Worm (Caenorhabditis elegans) whole organism, L2 larva: ENCODE results near the gene col-118.

Experiments
- C34F6.9 ChIP-seq: fragments of 150-350 bp; optimal IDR thresholded peaks from 2 replicates; lab custom pipeline; 2014; ENCODE audit warnings: missing biosample characterization, missing genetic modification characterization
- F13H6.1 ChIP-seq: sonication (generic microtip); optimal IDR thresholded peaks from 2 replicates; lab custom pipeline; 2016; ENCODE audit warnings: missing genetic modification characterization, missing compliant biosample characterization
- R02D3.7 ChIP-seq: fragments of 150-350 bp; optimal IDR thresholded peaks from 2 replicates; lab custom pipeline; 2014; ENCODE audit warnings: missing biosample characterization, missing genetic modification characterization
- Y55F3AM.14 ChIP-seq: fragments of 200-800 bp; sonication (Bioruptor generic); optimal IDR thresholded peaks from 2 replicates; lab custom pipeline; 2018; ENCODE audit warnings: mild to moderate bottlenecking, missing genetic modification characterization, missing compliant biosample characterization
- alr-1 ChIP-seq: fragments of 150-350 bp; optimal IDR thresholded peaks from 2 replicates; lab custom pipeline; 2014; ENCODE audit warnings: missing biosample characterization, missing genetic modification characterization
- aly-2 ChIP-seq: fragments of 150-350 bp; optimal IDR thresholded peaks from 2 replicates; lab custom pipeline; 2014; ENCODE audit warnings: missing biosample characterization, missing genetic modification characterization
- blmp-1 ChIP-seq: sonication (generic microtip); optimal IDR thresholded peaks from 2 replicates; lab custom pipeline; 2017; ENCODE audit warnings: missing genetic modification characterization, mild to moderate bottlenecking, missing compliant biosample characterization, antibody characterized with exemption, moderate library complexity; ENCODE audit not compliant: insufficient read depth
- ceh-16 ChIP-seq: fragments of 150-350 bp; optimal IDR thresholded peaks from 2 replicates; lab custom pipeline; 2014; ENCODE audit warnings: missing biosample characterization, missing genetic modification characterization
- crh-2 ChIP-seq: sonication (generic microtip); optimal IDR thresholded peaks from 2 replicates; lab custom pipeline; 2017; ENCODE audit warnings: missing biosample characterization, missing genetic modification characterization
- dmd-4 ChIP-seq: sonication (generic microtip); optimal IDR thresholded peaks from 2 replicates; lab custom pipeline; 2017; ENCODE audit warnings: missing biosample characterization, missing genetic modification characterization
- egl-27 ChIP-seq: sonication (generic microtip); optimal IDR thresholded peaks from 3 replicates; lab custom pipeline; 2017; ENCODE audit warnings: missing biosample characterization, missing genetic modification reagents, missing genetic modification characterization
- elt-1 ChIP-seq: fragments of 150-350 bp; optimal IDR thresholded peaks from 2 replicates; lab custom pipeline; 2014; ENCODE audit warnings: missing biosample characterization, missing genetic modification characterization
- elt-3 ChIP-seq: sonication (generic microtip); optimal IDR thresholded peaks from 2 replicates; lab custom pipeline; 2017; ENCODE audit warnings: missing biosample characterization, missing genetic modification characterization
- fos-1 ChIP-seq: fragments of 150-350 bp; optimal IDR thresholded peaks from 2 replicates; lab custom pipeline; 2014; ENCODE audit warnings: missing biosample characterization, missing genetic modification characterization
- gmeb-1 ChIP-seq: fragments of 150-350 bp; optimal IDR thresholded peaks from 2 replicates; lab custom pipeline; 2014; ENCODE audit warnings: missing biosample characterization, missing genetic modification characterization
- lin-11 ChIP-seq: fragments of 150-350 bp; sonication (generic microtip); optimal IDR thresholded peaks from 2 replicates; lab custom pipeline; 2014; ENCODE audit warnings: missing biosample characterization, missing genetic modification characterization, inconsistent platforms, mixed read lengths
- lin-13 ChIP-seq: fragments of 150-350 bp; optimal IDR thresholded peaks from 2 replicates; lab custom pipeline; 2014; ENCODE audit warnings: missing biosample characterization, missing genetic modification reagents, missing genetic modification characterization
- lsy-2 ChIP-seq, 2 experiments: fragments of 150-350 bp in 1 of 2; sonication (generic microtip) in 1 of 2; optimal IDR thresholded peaks; 2 replicates each; lab custom pipeline; 2014 to 2017; ENCODE audit warnings: missing biosample characterization in 2 of 2, missing genetic modification characterization in 2 of 2
- mab-5 ChIP-seq: fragments of 150-350 bp; optimal IDR thresholded peaks from 2 replicates; lab custom pipeline; 2014; ENCODE audit warnings: missing biosample characterization, missing genetic modification characterization
- mdl-1 ChIP-seq, 2 experiments: fragments of 150-350 bp in 1 of 2; sonication (generic microtip) in 1 of 2; optimal IDR thresholded peaks; 2 replicates each; lab custom pipeline; 2017; ENCODE audit warnings: missing biosample characterization in 2 of 2, missing genetic modification characterization in 2 of 2
- nhr-10 ChIP-seq: sonication (generic microtip); optimal IDR thresholded peaks from 2 replicates; lab custom pipeline; 2017; ENCODE audit warnings: missing biosample characterization, missing genetic modification characterization
- nhr-129 ChIP-seq: fragments of 150-350 bp; optimal IDR thresholded peaks from 2 replicates; lab custom pipeline; 2014; ENCODE audit warnings: missing biosample characterization, missing genetic modification characterization
- nhr-237 ChIP-seq: fragments of 150-350 bp; optimal IDR thresholded peaks from 2 replicates; lab custom pipeline; 2014; ENCODE audit warnings: missing biosample characterization, missing genetic modification characterization
- nhr-25 ChIP-seq: fragments of 150-350 bp; sonication (generic microtip); optimal IDR thresholded peaks from 3 replicates; lab custom pipeline; 2014; ENCODE audit warnings: missing biosample characterization, missing genetic modification characterization
- nhr-6 ChIP-seq: fragments of 150-350 bp; optimal IDR thresholded peaks from 2 replicates; lab custom pipeline; 2014; ENCODE audit warnings: missing biosample characterization, missing genetic modification characterization
- nhr-77 ChIP-seq: fragments of 150-350 bp; optimal IDR thresholded peaks from 2 replicates; lab custom pipeline; 2014; ENCODE audit warnings: missing biosample characterization, missing genetic modification characterization
- peb-1 ChIP-seq: fragments of 150-350 bp; optimal IDR thresholded peaks from 2 replicates; lab custom pipeline; 2014; ENCODE audit warnings: missing biosample characterization, missing genetic modification characterization
- skn-1 ChIP-seq: sonication (generic microtip); optimal IDR thresholded peaks from 2 replicates; lab custom pipeline; 2017; ENCODE audit warnings: missing biosample characterization, missing genetic modification characterization
- sma-3 ChIP-seq: sonication (generic microtip); optimal IDR thresholded peaks from 2 replicates; lab custom pipeline; 2016; ENCODE audit warnings: missing genetic modification reagents, missing genetic modification characterization, missing compliant biosample characterization
- sma-9 ChIP-seq, 2 experiments: fragments of 150-350 bp in 1 of 2; sonication (generic microtip) in 1 of 2; optimal IDR thresholded peaks; 2 replicates each; lab custom pipeline; 2014 to 2016; ENCODE audit warnings: missing genetic modification characterization in 2 of 2, mild to moderate bottlenecking in 1 of 2, missing biosample characterization in 1 of 2, missing compliant biosample characterization in 1 of 2, missing genetic modification reagents in 1 of 2, moderate library complexity in 1 of 2
- snpc-4 ChIP-seq: fragments of 150-350 bp; optimal IDR thresholded peaks from 2 replicates; lab custom pipeline; 2014; ENCODE audit warnings: missing biosample characterization, missing genetic modification characterization
- unc-39 ChIP-seq: fragments of 150-350 bp; optimal IDR thresholded peaks from 2 replicates; lab custom pipeline; 2014; ENCODE audit warnings: missing biosample characterization, missing genetic modification characterization
- unc-55 ChIP-seq: fragments of 150-350 bp; sonication (generic microtip); optimal IDR thresholded peaks from 3 replicates; lab custom pipeline; 2014; ENCODE audit warnings: missing biosample characterization, missing genetic modification reagents, missing genetic modification characterization
- unc-62 ChIP-seq: fragments of 150-350 bp; optimal IDR thresholded peaks from 2 replicates; lab custom pipeline; 2014; ENCODE audit warnings: missing biosample characterization, missing genetic modification reagents, missing genetic modification characterization
- zag-1 ChIP-seq: fragments of 150-350 bp; optimal IDR thresholded peaks from 2 replicates; lab custom pipeline; 2014; ENCODE audit warnings: missing biosample characterization, missing genetic modification characterization
- ztf-1 ChIP-seq: fragments of 200-800 bp; sonication (Bioruptor generic); conservative IDR thresholded peaks from 2 replicates; pipeline ENCODE4 v1.3.6; 2022; ENCODE audit warnings: missing genetic modification characterization, missing compliant biosample characterization

Gene col-118

DNA sequence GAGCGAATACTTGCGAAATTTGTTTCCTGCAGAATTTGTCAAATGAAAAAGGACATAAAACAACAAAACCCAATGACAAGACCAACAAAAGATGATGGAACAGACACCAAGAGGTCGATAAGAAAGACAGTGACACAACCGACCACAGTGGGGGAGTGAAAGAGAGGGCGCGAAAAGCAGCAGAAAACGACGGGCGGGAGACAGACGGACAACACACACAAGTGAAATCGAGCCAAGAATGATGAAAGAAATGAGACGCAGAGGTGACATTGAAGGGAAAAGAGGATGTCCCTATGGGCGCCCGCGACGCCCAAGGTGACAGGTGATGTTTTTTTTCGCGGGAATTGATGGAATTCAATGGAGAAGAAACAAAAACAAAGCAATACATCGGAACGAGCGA lies 18.1 kb downstream of the col-118 start (continued):
- TF ChIP-seq nhr-10 (no peak), nhr-77 (tag; lab: Kevin White, UChicago) (no peak), gmeb-1 (tag; lab: Kevin White, UChicago) (peak; percentile 11)

DNA sequence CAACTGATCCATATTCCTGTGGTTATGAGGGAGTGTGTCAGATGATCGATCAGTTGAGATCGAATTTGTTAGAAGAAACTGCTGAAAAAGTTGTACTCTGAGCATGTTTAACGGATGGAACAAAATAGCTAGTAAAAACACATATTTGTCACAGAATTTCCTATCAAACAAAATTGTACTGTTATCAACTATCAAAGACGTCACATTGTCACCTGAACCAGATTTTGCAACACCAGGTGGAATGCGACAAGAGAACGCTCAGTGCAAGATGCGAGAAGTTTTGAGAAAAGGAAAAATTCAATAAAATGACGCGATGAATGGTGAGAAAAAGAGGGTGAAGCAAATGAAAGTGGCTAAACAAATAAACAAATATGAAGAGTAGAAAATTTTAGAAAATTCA lies 19.5 kb downstream of the col-118 start:
- peak; percentile 6 for TF ChIP-seq crh-2
- TF ChIP-seq sma-9 (GFP tag; optimal IDR thresholded peaks at IDR 0.05; lab: Kevin White, UChicago), result peak; percentile 44
- TF ChIP-seq sma-9 (tag; optimal IDR thresholded peaks at IDR 0.05; lab: Kevin White, UChicago), result no peak
- TF ChIP-seq C34F6.9 (tag; lab: Kevin White, UChicago), result no peak
- peak; percentile 23 for TF ChIP-seq fos-1 (tag; lab: Kevin White, UChicago)
- no peak for TF ChIP-seq mdl-1 (tag; optimal IDR thresholded peaks at IDR 0.05; lab: Kevin White, UChicago)
- TF ChIP-seq lsy-2 (tag; optimal IDR thresholded peaks at IDR 0.05; lab: Kevin White, UChicago), result peak in 1 of 2 experiments; percentile 10
- no peak for TF ChIP-seq nhr-129 (tag; lab: Kevin White, UChicago)

DNA sequence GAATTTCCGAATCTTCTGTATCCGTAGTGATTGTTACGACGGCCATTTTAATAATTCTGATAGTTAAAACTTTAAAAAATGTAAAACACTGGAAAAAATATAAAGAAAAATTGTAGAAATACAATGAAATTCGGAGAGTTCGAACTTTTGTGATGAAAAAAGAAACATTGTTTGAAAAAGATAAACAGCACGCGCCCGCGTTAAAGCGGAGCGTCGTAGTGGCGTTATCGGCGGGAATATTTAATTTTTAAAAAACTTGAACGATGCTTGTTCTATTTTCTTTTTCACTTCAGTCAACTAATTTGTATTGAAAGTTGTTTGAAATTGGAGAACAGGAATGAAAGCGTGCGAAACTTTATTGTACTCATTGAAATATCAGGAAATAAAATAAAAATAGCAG lies 21.6 kb downstream of the col-118 start, which contains the start of gene npp-23:
Gene npp-23, minus strand, starts transcription at position 56 of the 400 bp plus-strand sequence.
- no peak for TF ChIP-seq ceh-16 (tag; lab: Kevin White, UChicago)
- peak; percentile 12 for TF ChIP-seq snpc-4 (tag; lab: Kevin White, UChicago)
- no peak for TF ChIP-seq skn-1 (tag; lab: Kevin White, UChicago)
- peak; percentile 20 for TF ChIP-seq sma-3 (GFP tag; lab: Kevin White, UChicago)
- TF ChIP-seq gmeb-1 (tag; lab: Kevin White, UChicago), result peak; percentile 94

DNA sequence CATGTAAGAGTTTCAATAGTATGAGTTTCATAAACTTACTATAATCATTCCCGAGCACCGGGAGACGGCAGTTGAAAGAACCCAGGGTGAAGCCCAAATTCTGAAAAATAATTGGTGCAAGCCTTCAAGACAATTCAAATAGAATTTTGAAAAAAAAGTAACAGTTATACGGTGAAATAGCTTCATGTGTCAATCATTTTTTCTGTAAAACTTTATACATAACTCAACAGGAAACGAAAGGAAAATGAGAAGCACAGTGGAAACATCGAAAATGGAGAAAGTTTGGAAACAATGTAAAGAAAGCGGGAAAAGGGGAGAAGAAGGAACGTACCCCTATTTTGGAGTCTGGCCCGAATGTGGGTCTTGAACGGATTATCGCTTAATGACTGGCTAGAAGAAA lies 24.9 kb downstream of the col-118 start, which contains the start of gene C09G9.3:
Gene C09G9.3, minus strand, starts transcription at position 101 of the 400 bp plus-strand sequence.
- TF ChIP-seq unc-39 (tag; lab: Kevin White, UChicago) (no peak), elt-1 (tag; lab: Kevin White, UChicago) (no peak), ztf-1 (no peak), crh-2 (no peak), sma-3 (GFP tag; lab: Kevin White, UChicago) (no peak), sma-9 (GFP tag; optimal IDR thresholded peaks at IDR 0.05; lab: Kevin White, UChicago) (no peak), sma-9 (tag; optimal IDR thresholded peaks at IDR 0.05; lab: Kevin White, UChicago) (no peak), mab-5 (no peak), R02D3.7 (tag; lab: Kevin White, UChicago) (no peak), C34F6.9 (tag; lab: Kevin White, UChicago) (no peak), nhr-25 (no peak), nhr-237 (no peak), aly-2 (tag; lab: Kevin White, UChicago) (no peak), lsy-2 (tag; optimal IDR thresholded peaks at IDR 0.05; lab: Kevin White, UChicago) (no peak), fos-1 (tag; lab: Kevin White, UChicago) (no peak), egl-27 (tag; lab: Kevin White, UChicago) (no peak), F13H6.1 (tag; lab: Kevin White, UChicago) (no peak), dmd-4 (no peak), mdl-1 (tag; optimal IDR thresholded peaks at IDR 0.05; lab: Kevin White, UChicago) (no peak), unc-62 (GFP tag; lab: Kevin White, UChicago) (no peak)

DNA sequence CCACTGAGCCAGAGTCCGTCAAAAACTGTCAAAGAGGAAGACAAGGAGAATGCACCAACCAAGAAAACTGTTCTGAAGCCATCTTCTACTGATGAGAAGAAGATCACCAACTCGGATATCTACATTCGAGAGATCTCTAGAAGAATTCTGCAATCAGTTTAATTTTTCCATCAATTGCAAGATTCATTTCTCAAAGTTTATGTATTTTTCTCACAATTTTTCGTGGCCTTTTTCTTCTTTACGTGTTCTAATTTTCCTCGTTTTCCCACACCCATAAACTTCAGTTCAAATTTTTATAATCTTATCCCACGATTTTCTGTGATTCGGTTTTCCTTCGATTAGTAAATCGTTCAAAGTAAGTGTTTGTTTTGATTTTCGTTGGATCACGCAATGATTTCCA lies 25.8 kb downstream of the col-118 start, which contains the start of gene hdl-2:
Gene hdl-2, plus strand, starts transcription at position 301 of the 400 bp plus-strand sequence.
- no peak for TF ChIP-seq zag-1 (tag; lab: Kevin White, UChicago)
- TF ChIP-seq peb-1 (tag; lab: Kevin White, UChicago), result no peak
- no peak for TF ChIP-seq nhr-10
- TF ChIP-seq Y55F3AM.14 (GFP tag; lab: Kevin White, UChicago), result no peak
- TF ChIP-seq lsy-2 (tag; optimal IDR thresholded peaks at IDR 0.05; lab: Kevin White, UChicago), result no peak
- TF ChIP-seq nhr-6, result no peak
- TF ChIP-seq snpc-4 (tag; lab: Kevin White, UChicago), result no peak
- no peak for TF ChIP-seq crh-2
- TF ChIP-seq aly-2 (tag; lab: Kevin White, UChicago), result no peak

DNA sequence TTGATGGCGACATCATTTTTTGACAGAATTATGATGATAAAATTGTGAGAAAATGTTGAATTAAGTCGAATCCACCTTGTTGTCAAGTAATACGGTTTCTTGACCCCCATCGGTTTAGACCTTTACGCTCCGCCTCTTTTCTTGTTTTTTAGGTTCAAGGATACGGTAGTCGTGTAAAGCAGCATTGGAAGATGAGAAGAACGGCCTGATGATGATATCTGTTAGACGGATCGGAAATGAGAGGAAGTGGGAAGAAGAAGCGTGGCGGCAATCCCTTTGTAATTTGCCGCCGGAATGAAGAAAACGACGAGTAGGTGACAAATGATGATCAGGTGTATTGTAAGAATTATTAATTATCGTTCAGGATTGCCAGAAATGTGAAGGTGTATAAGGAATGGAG lies 31.8 kb downstream of the col-118 start, which contains the start of gene npax-4:
Gene npax-4, minus strand, starts transcription at position 101 of the 400 bp plus-strand sequence.
- no peak for TF ChIP-seq mab-5
- no peak for TF ChIP-seq nhr-237
- no peak for TF ChIP-seq C34F6.9 (tag; lab: Kevin White, UChicago)
- no peak for TF ChIP-seq nhr-129 (tag; lab: Kevin White, UChicago)
- TF ChIP-seq ceh-16 (tag; lab: Kevin White, UChicago), result no peak
- TF ChIP-seq snpc-4 (tag; lab: Kevin White, UChicago), result no peak
- TF ChIP-seq lin-13 (GFP tag; lab: Kevin White, UChicago), result no peak
- TF ChIP-seq sma-3 (GFP tag; lab: Kevin White, UChicago), result no peak
- no peak for TF ChIP-seq elt-3 (tag; lab: Kevin White, UChicago)
- no peak for TF ChIP-seq gmeb-1 (tag; lab: Kevin White, UChicago)
- TF ChIP-seq ztf-1, result no peak
- TF ChIP-seq mdl-1 (tag; optimal IDR thresholded peaks at IDR 0.05; lab: Kevin White, UChicago), result no peak
- TF ChIP-seq unc-62 (GFP tag; lab: Kevin White, UChicago), result no peak
- no peak for TF ChIP-seq unc-39 (tag; lab: Kevin White, UChicago)
- no peak for TF ChIP-seq alr-1 (tag; lab: Kevin White, UChicago)
- no peak for TF ChIP-seq fos-1 (tag; lab: Kevin White, UChicago)
- TF ChIP-seq blmp-1 (tag; lab: Kevin White, UChicago), result no peak
- no peak for TF ChIP-seq lin-11 (tag; lab: Kevin White, UChicago)
- no peak for TF ChIP-seq unc-55 (GFP tag; lab: Kevin White, UChicago)
- no peak for TF ChIP-seq aly-2 (tag; lab: Kevin White, UChicago)
